Worm (Caenorhabditis elegans) whole organism, L1 larva: ENCODE measurements around the gene T03E6.9.
A peak's percentile ranks its signal among the peaks of the same experiment; 100 is the strongest.

Experiments
- C34B4.2 ChIP-seq: sonication (generic microtip); optimal IDR thresholded peaks from 2 replicates; lab custom pipeline; 2017; ENCODE audit warnings: mild to moderate bottlenecking, missing genetic modification characterization, missing compliant biosample characterization
- F16B12.6 ChIP-seq: fragments of 150-350 bp; optimal IDR thresholded peaks from 2 replicates; lab custom pipeline; 2014; ENCODE audit warnings: missing biosample characterization, missing genetic modification characterization
- Y116A8C.19 ChIP-seq: sonication (generic microtip); optimal IDR thresholded peaks from 2 replicates; lab custom pipeline; 2016; ENCODE audit warnings: missing compliant biosample characterization, missing genetic modification characterization, borderline replicate concordance
- ceh-63 ChIP-seq: fragments of 200-800 bp; sonication (Bioruptor generic); optimal IDR thresholded peaks from 2 replicates; lab custom pipeline; 2018; ENCODE audit warnings: mild to moderate bottlenecking, missing genetic modification characterization, missing compliant biosample characterization
- ceh-82 ChIP-seq, 3 experiments: fragments of 150-350 bp in 1 of 3; sonication (generic microtip) in 2 of 3; optimal IDR thresholded peaks; 2 replicates each; lab custom pipeline; 2014 to 2017; ENCODE audit warnings: missing biosample characterization in 3 of 3, missing genetic modification characterization in 3 of 3
- ces-1 ChIP-seq: fragments of 150-350 bp; optimal IDR thresholded peaks from 2 replicates; lab custom pipeline; 2014; ENCODE audit warnings: missing biosample characterization, missing genetic modification reagents, missing genetic modification characterization
- dsc-1 ChIP-seq: sonication (generic microtip); optimal IDR thresholded peaks from 2 replicates; lab custom pipeline; 2016; ENCODE audit warnings: mild to moderate bottlenecking, missing genetic modification characterization, missing compliant biosample characterization
- efl-1 ChIP-seq, 4 experiments: fragments of 150-350 bp; optimal IDR thresholded peaks in 3 of 4; peaks in 1 of 4; 1 replicate in 1 of 4; 2 replicates in 3 of 4; lab custom pipeline; 2014; ENCODE audit warnings: missing biosample characterization in 2 of 4, missing genetic modification characterization in 2 of 4, missing genetic modification reagents in 2 of 4
- elt-2 ChIP-seq: sonication (generic microtip); optimal IDR thresholded peaks from 2 replicates; lab custom pipeline; 2016; ENCODE audit warnings: missing genetic modification characterization, mild to moderate bottlenecking, inconsistent platforms, missing compliant biosample characterization, missing genetic modification reagents
- elt-3 ChIP-seq, 6 experiments: fragments of 150-350 bp in 1 of 6; sonication (generic microtip); optimal IDR thresholded peaks; 2 replicates each; lab custom pipeline; 2017 to 2018; ENCODE audit warnings: missing biosample characterization in 6 of 6, missing genetic modification characterization in 6 of 6, inconsistent platforms in 1 of 6
- ets-5 ChIP-seq: fragments of 200-800 bp; sonication (Bioruptor generic); IDR thresholded peaks from 2 replicates; pipeline ENCODE4 v1.3.6; 2022; ENCODE audit warnings: missing genetic modification characterization, missing compliant biosample characterization
- fkh-10 ChIP-seq: sonication (generic microtip); optimal IDR thresholded peaks from 2 replicates; lab custom pipeline; 2017; ENCODE audit warnings: missing biosample characterization, missing genetic modification reagents, missing genetic modification characterization
- fkh-8 ChIP-seq: sonication (generic microtip); optimal IDR thresholded peaks from 2 replicates; lab custom pipeline; 2016; ENCODE audit warnings: mild to moderate bottlenecking, missing genetic modification characterization, missing compliant biosample characterization
- fos-1 ChIP-seq: fragments of 150-350 bp; optimal IDR thresholded peaks from 2 replicates; lab custom pipeline; 2014; ENCODE audit warnings: missing biosample characterization, missing genetic modification characterization
- grh-1 ChIP-seq: fragments of 200-800 bp; sonication (Bioruptor generic); IDR thresholded peaks from 2 replicates; pipeline ENCODE4 v1.3.6; 2022; ENCODE audit warnings: missing genetic modification reagents, missing genetic modification characterization, missing compliant biosample characterization
- irx-1 ChIP-seq: sonication (generic microtip); optimal IDR thresholded peaks from 2 replicates; lab custom pipeline; 2016; ENCODE audit warnings: missing genetic modification characterization, missing compliant biosample characterization
- isw-1 ChIP-seq: fragments of 200-800 bp; sonication (Bioruptor generic); IDR thresholded peaks from 2 replicates; pipeline ENCODE4 v1.3.6; 2022; ENCODE audit warnings: missing genetic modification characterization, missing compliant biosample characterization
- jun-1 ChIP-seq: fragments of 150-350 bp; optimal IDR thresholded peaks from 2 replicates; lab custom pipeline; 2014; ENCODE audit warnings: missing biosample characterization, missing genetic modification reagents, missing genetic modification characterization
- lin-15B ChIP-seq: fragments of 150-350 bp; sonication (generic microtip); optimal IDR thresholded peaks from 3 replicates; lab custom pipeline; 2014; ENCODE audit warnings: missing biosample characterization, missing genetic modification characterization
- lin-35 ChIP-seq, 2 experiments: fragments of 150-350 bp; optimal IDR thresholded peaks; 2 replicates each; lab custom pipeline; 2014; ENCODE audit warnings: missing biosample characterization in 2 of 2, missing genetic modification characterization in 2 of 2, missing genetic modification reagents in 2 of 2
- lin-39 ChIP-seq: fragments of 150-350 bp; optimal IDR thresholded peaks from 2 replicates; lab custom pipeline; 2014; ENCODE audit warnings: missing biosample characterization, missing genetic modification reagents, missing genetic modification characterization
- lir-3 ChIP-seq: sonication (generic microtip); optimal IDR thresholded peaks from 2 replicates; lab custom pipeline; 2016; ENCODE audit warnings: mild to moderate bottlenecking, missing genetic modification characterization, moderate library complexity, missing compliant biosample characterization; ENCODE audit not compliant: poor library complexity
- nhr-11 ChIP-seq: fragments of 150-350 bp; optimal IDR thresholded peaks from 2 replicates; lab custom pipeline; 2014; ENCODE audit warnings: missing biosample characterization, missing genetic modification characterization
- nhr-71 ChIP-seq: sonication (generic microtip); optimal IDR thresholded peaks from 2 replicates; lab custom pipeline; 2016; ENCODE audit warnings: mild to moderate bottlenecking, missing genetic modification characterization, moderate library complexity, missing compliant biosample characterization
- nhr-76 ChIP-seq: sonication (generic microtip); optimal IDR thresholded peaks from 2 replicates; lab custom pipeline; 2017; ENCODE audit warnings: missing biosample characterization, missing genetic modification characterization
- nhr-77 ChIP-seq: fragments of 150-350 bp; optimal IDR thresholded peaks from 2 replicates; lab custom pipeline; 2014; ENCODE audit warnings: missing biosample characterization, missing genetic modification characterization
- nhr-85 ChIP-seq: sonication (generic microtip); peaks from one replicate; lab custom pipeline; 2016; ENCODE audit warnings: missing genetic modification characterization, inconsistent platforms, missing compliant biosample characterization
- pax-3 ChIP-seq: fragments of 200-800 bp; sonication (Bioruptor generic); optimal IDR thresholded peaks from 2 replicates; lab custom pipeline; 2018; ENCODE audit warnings: mild to moderate bottlenecking, missing genetic modification characterization, moderate library complexity, missing compliant biosample characterization
- skn-1 ChIP-seq: fragments of 150-350 bp; optimal IDR thresholded peaks from 2 replicates; lab custom pipeline; 2014; ENCODE audit warnings: missing biosample characterization, missing genetic modification characterization
- snpc-4 ChIP-seq: fragments of 150-350 bp; optimal IDR thresholded peaks from 2 replicates; lab custom pipeline; 2014; ENCODE audit warnings: missing biosample characterization, missing genetic modification characterization
- sptf-1 ChIP-seq: fragments of 150-350 bp; optimal IDR thresholded peaks from 2 replicates; lab custom pipeline; 2014; ENCODE audit warnings: missing biosample characterization, missing genetic modification characterization
- swsn-7 ChIP-seq: sonication (generic microtip); optimal IDR thresholded peaks from 2 replicates; lab custom pipeline; 2016; ENCODE audit warnings: missing genetic modification characterization, missing compliant biosample characterization
- tlp-1 ChIP-seq: fragments of 150-350 bp; optimal IDR thresholded peaks from 2 replicates; lab custom pipeline; 2014; ENCODE audit warnings: missing biosample characterization, missing genetic modification characterization
- unc-62 ChIP-seq: fragments of 150-350 bp; optimal IDR thresholded peaks from 2 replicates; lab custom pipeline; 2014; ENCODE audit warnings: missing biosample characterization, missing genetic modification reagents, missing genetic modification characterization
- unc-98 ChIP-seq: fragments of 200-800 bp; sonication (Bioruptor generic); IDR thresholded peaks from 2 replicates; pipeline ENCODE4 v1.3.6; 2022; ENCODE audit warnings: missing genetic modification characterization, missing compliant biosample characterization
- xbp-1 ChIP-seq: sonication (generic microtip); optimal IDR thresholded peaks from 2 replicates; lab custom pipeline; 2016; ENCODE audit warnings: missing genetic modification characterization, missing compliant biosample characterization
- zag-1 ChIP-seq: fragments of 150-350 bp; optimal IDR thresholded peaks from 2 replicates; lab custom pipeline; 2014; ENCODE audit warnings: missing biosample characterization, missing genetic modification characterization
- ztf-4 ChIP-seq: fragments of 150-350 bp; optimal IDR thresholded peaks from 2 replicates; lab custom pipeline; 2014; ENCODE audit warnings: missing biosample characterization, missing genetic modification characterization

T03E6.9 gene

ce11 chrV:16621894-16622293, 21.4 kb upstream of the T03E6.9 start:
- no peak for TF ChIP-seq fos-1 (tag; lab: Kevin White, UChicago)
- TF ChIP-seq grh-1 (GFP tag; lab: Robert Waterston, UW) = 0 out of 2 replicates have a peak, but pooled peaks have one; percentile 12
- no peak for TF ChIP-seq nhr-85 (tag; lab: Kevin White, UChicago)
- TF ChIP-seq ztf-4 = no peak
- peak; percentile 11 for TF ChIP-seq fkh-8
- TF ChIP-seq tlp-1 = no peak
- no peak for TF ChIP-seq ets-5 (GFP tag; lab: Robert Waterston, UW)
- no peak for TF ChIP-seq unc-62 (GFP tag; lab: Kevin White, UChicago)

DNA sequence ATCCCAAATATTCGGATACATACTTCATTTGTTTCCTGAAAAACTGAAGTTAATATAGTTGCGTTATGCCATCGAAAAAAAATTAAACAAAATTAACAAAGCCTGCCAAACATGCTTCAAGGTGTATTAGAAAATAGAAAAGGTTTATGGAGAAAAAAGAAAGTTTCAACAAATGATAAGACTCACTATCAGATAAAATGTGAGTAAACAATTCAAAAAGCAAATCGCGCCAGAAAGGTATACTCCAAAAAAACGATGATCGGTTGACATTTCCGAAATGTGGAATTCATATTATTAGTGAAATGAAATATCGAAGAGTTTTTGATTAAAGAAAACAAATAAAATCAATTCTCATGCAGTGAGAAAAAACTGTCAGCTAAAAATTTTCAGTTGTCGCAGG, 20.4 kb upstream of the T03E6.9 start, which contains the start of gene Y70C5A.3:
TSS of gene Y70C5A.3 (minus strand) at position 50 of the 400 bp plus-strand sequence.
- TF ChIP-seq nhr-76 (tag; lab: Kevin White, UChicago) (no peak), elt-2 (peak; percentile 1)
- TF ChIP-seq, all 84 proteins: peak for 1

- TF ChIP-seq lin-15B = no peak
- TF ChIP-seq irx-1 (tag; lab: Kevin White, UChicago) = no peak
- TF ChIP-seq skn-1 = no peak
- no peak for TF ChIP-seq fkh-8
- no peak for TF ChIP-seq F16B12.6
- TF ChIP-seq ceh-82 (tag; optimal IDR thresholded peaks at IDR 0.05; lab: Kevin White, UChicago) = no peak
- TF ChIP-seq snpc-4 (tag; lab: Kevin White, UChicago) = no peak
- TF ChIP-seq sptf-1 (tag; lab: Kevin White, UChicago) = no peak
- TF ChIP-seq lir-3 (tag; lab: Kevin White, UChicago) = no peak
- TF ChIP-seq, all 84 proteins: peak for 0
Measured at ce11 chrV:16617462-16617861, 16.9 kb upstream of the T03E6.9 start, which contains the start of gene Y70C5A.4. Gene Y70C5A.4, plus strand, starts transcription at chrV:16617762.

ce11 chrV:16610791-16611385, 10.4 kb upstream of the T03E6.9 start, which contains the start of gene srw-54:
Gene srw-54, plus strand, starts transcription at chrV:16611335.
- TF ChIP-seq snpc-4 (tag; lab: Kevin White, UChicago) (no peak), efl-1 (optimal IDR thresholded peaks at IDR 0.05; lab: Kevin White, UChicago) (no peak), efl-1 (GFP tag; optimal IDR thresholded peaks at IDR 0.05 in 1 of 2; lab: Kevin White, UChicago) (peak in 1 of 2 experiments; percentile 39), elt-2 (peak; percentile 57), C34B4.2 (no peak), lin-39 (no peak), jun-1 (tag; lab: Kevin White, UChicago) (no peak), ces-1 (no peak)
- TF ChIP-seq, all 84 proteins: peak for 2

- no peak for TF ChIP-seq pax-3 (tag; lab: Kevin White, UChicago)
- no peak for TF ChIP-seq xbp-1
- peak; percentile 46 for TF ChIP-seq jun-1 (tag; lab: Kevin White, UChicago)
- no peak for TF ChIP-seq isw-1 (GFP tag; lab: Robert Waterston, UW)
- no peak for TF ChIP-seq dsc-1
- peak in 1 of 2 experiments; percentile 4 for TF ChIP-seq lin-35 (GFP tag; optimal IDR thresholded peaks at IDR 0.05; lab: Kevin White, UChicago)
- TF ChIP-seq nhr-11 (tag; lab: Kevin White, UChicago) = no peak
- no peak for TF ChIP-seq nhr-77 (tag; lab: Kevin White, UChicago)
- no peak for TF ChIP-seq ets-5 (GFP tag; lab: Robert Waterston, UW)
- no peak for TF ChIP-seq ceh-63 (GFP tag; lab: Kevin White, UChicago)
- no peak for TF ChIP-seq unc-98 (GFP tag; lab: Robert Waterston, UW)
- TF ChIP-seq snpc-4 (tag; lab: Kevin White, UChicago) = no peak
- peak; percentile 81 for TF ChIP-seq elt-2
Measured at ce11 chrV:16610094-16610493, 9.6 kb upstream of the T03E6.9 start.

DNA sequence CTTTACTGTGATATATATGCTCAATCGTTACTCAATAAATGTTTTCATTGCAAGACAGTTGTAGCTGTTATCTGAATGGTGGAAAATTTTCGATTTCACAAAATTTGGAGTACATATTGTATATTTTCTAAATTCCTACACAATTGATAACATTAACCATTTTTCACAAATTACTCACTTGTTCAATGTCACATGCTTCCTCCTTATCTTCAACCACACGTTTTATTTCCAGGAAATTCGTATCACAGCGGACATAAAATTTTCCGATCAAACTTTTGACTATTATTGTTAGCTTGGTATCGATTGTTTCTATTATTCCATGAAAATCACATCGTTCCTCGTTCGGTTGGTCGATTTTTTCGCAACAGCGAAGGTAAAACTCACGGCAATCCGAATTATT, 8.0 kb upstream of the T03E6.9 start:
- TF ChIP-seq zag-1 (tag; lab: Kevin White, UChicago) (no peak), nhr-71 (tag; lab: Kevin White, UChicago) (no peak), elt-3 (tag; optimal IDR thresholded peaks at IDR 0.05; lab: Kevin White, UChicago) (no peak), swsn-7 (tag; lab: Kevin White, UChicago) (no peak), lin-39 (no peak), jun-1 (tag; lab: Kevin White, UChicago) (peak; percentile 42), pax-3 (tag; lab: Kevin White, UChicago) (no peak), ceh-63 (GFP tag; lab: Kevin White, UChicago) (no peak), irx-1 (tag; lab: Kevin White, UChicago) (no peak), C34B4.2 (no peak), fos-1 (tag; lab: Kevin White, UChicago) (no peak), fkh-10 (GFP tag; lab: Kevin White, UChicago) (no peak), elt-2 (peak; percentile 73), Y116A8C.19 (tag; lab: Kevin White, UChicago) (no peak)
- TF ChIP-seq, all 84 proteins: peak for 2
